Fruit fly (Drosophila melanogaster) whole organism, embryonic: ENCODE data around the gene Tmtc4.
A peak's percentile ranks its signal among the peaks of the same experiment; 100 is the strongest.

Experiments
- Blimp-1 ChIP-seq: fragments of 200-800 bp; sonication (Bioruptor generic); optimal IDR thresholded peaks from 3 replicates; lab custom pipeline; 2018; ENCODE audit warnings: missing biosample characterization, missing genetic modification characterization, mild to moderate bottlenecking, moderate library complexity, missing genetic modification reagents
- CG10431 ChIP-seq: fragments of 200-800 bp; sonication (Bioruptor generic); optimal IDR thresholded peaks from 3 replicates; lab custom pipeline; 2018; ENCODE audit warnings: missing biosample characterization, mild to moderate bottlenecking, missing genetic modification characterization
- CG10462 ChIP-seq: fragments of 200-800 bp; sonication (Bioruptor generic); optimal IDR thresholded peaks from 2 replicates; lab custom pipeline; 2016; ENCODE audit warnings: missing biosample characterization, missing genetic modification characterization
- CG10543 ChIP-seq: fragments of 200-800 bp; sonication (Bioruptor generic); optimal IDR thresholded peaks from 3 replicates; lab custom pipeline; 2017; ENCODE audit warnings: missing biosample characterization, mild to moderate bottlenecking, missing genetic modification characterization, moderate library complexity
- CG10979 ChIP-seq: fragments of 200-800 bp; sonication (Bioruptor generic); optimal IDR thresholded peaks from 2 replicates; lab custom pipeline; 2018; ENCODE audit warnings: missing biosample characterization, mild to moderate bottlenecking, missing genetic modification characterization, moderate library complexity
- CG11560 ChIP-seq: fragments of 200-800 bp; sonication (Bioruptor generic); IDR thresholded peaks from 3 replicates; pipeline ENCODE4 v1.3.6; 2022; ENCODE audit warnings: missing biosample characterization, missing genetic modification characterization
- CG16815 ChIP-seq: fragments of 200-800 bp; sonication (Bioruptor generic); optimal IDR thresholded peaks from 3 replicates; lab custom pipeline; 2017; ENCODE audit warnings: missing biosample characterization, mild to moderate bottlenecking, missing genetic modification characterization
- CG17568 ChIP-seq: fragments of 200-800 bp; sonication (Bioruptor generic); optimal IDR thresholded peaks from 2 replicates; lab custom pipeline; 2018; ENCODE audit warnings: missing biosample characterization, mild to moderate bottlenecking, missing genetic modification characterization, moderate library complexity
- CG17612 ChIP-seq: fragments of 200-800 bp; sonication (Bioruptor generic); IDR thresholded peaks from 2 replicates; pipeline ENCODE4 v1.3.6; 2022; ENCODE audit warnings: missing biosample characterization, missing genetic modification characterization
- CG2129 ChIP-seq: fragments of 200-800 bp; sonication (Bioruptor generic); IDR thresholded peaks from 2 replicates; pipeline ENCODE4 v1.3.6; 2022; ENCODE audit warnings: missing biosample characterization, missing genetic modification characterization; ENCODE audit not compliant: partially characterized antibody
- CG32532 ChIP-seq: fragments of 200-800 bp; sonication (Bioruptor generic); IDR thresholded peaks from 2 replicates; pipeline ENCODE4 v1.3.6; 2022; ENCODE audit warnings: missing biosample characterization, missing genetic modification characterization
- CG34422 ChIP-seq: fragments of 200-800 bp; sonication (Bioruptor generic); IDR thresholded peaks from 3 replicates; pipeline ENCODE4 v1.3.6; 2022; ENCODE audit warnings: missing biosample characterization, missing genetic modification characterization
- CG4360 ChIP-seq: fragments of 200-800 bp; sonication (Bioruptor generic); IDR thresholded peaks from 2 replicates; pipeline ENCODE4 v1.3.6; 2022; ENCODE audit warnings: missing biosample characterization, missing genetic modification characterization
- CG4820 ChIP-seq: fragments of 200-800 bp; sonication (Bioruptor generic); optimal IDR thresholded peaks from 3 replicates; lab custom pipeline; 2016; ENCODE audit warnings: missing biosample characterization, missing genetic modification characterization
- CG8290 ChIP-seq, 3 experiments: fragments of 200-800 bp; sonication (Bioruptor generic); optimal IDR thresholded peaks; 2 replicates each; lab custom pipeline; 2016 to 2019; ENCODE audit warnings: missing biosample characterization in 3 of 3, missing genetic modification characterization in 3 of 3, mild to moderate bottlenecking in 2 of 3, moderate library complexity in 1 of 3
- CG8359 ChIP-seq: fragments of 200-800 bp; sonication (Bioruptor generic); optimal IDR thresholded peaks from 2 replicates; lab custom pipeline; 2017; ENCODE audit warnings: missing biosample characterization, mild to moderate bottlenecking, missing genetic modification characterization, borderline replicate concordance
- CG8478 ChIP-seq: fragments of >200 bp; optimal IDR thresholded peaks from 2 replicates; lab custom pipeline; 2018
- CG8944 ChIP-seq: fragments of 200-800 bp; sonication (Bioruptor generic); optimal IDR thresholded peaks from 3 replicates; lab custom pipeline; 2016; ENCODE audit warnings: missing biosample characterization, missing genetic modification characterization
- CoRest ChIP-seq: fragments of 200-800 bp; sonication (Bioruptor generic); optimal IDR thresholded peaks from 3 replicates; lab custom pipeline; 2018; ENCODE audit warnings: missing biosample characterization, mild to moderate bottlenecking, missing genetic modification characterization, moderate library complexity
- Dad ChIP-seq: fragments of 200-800 bp; sonication (Bioruptor generic); optimal IDR thresholded peaks from 3 replicates; lab custom pipeline; 2016; ENCODE audit warnings: missing biosample characterization, missing genetic modification characterization
- Drgx ChIP-seq: fragments of 200-800 bp; sonication (Bioruptor generic); IDR thresholded peaks from 2 replicates; pipeline ENCODE4 v1.3.6; 2022; ENCODE audit warnings: missing biosample characterization, missing genetic modification characterization
- Fer2 ChIP-seq: fragments of 200-800 bp; sonication (Bioruptor generic); optimal IDR thresholded peaks from 2 replicates; lab custom pipeline; 2018; ENCODE audit warnings: missing biosample characterization, mild to moderate bottlenecking, missing genetic modification characterization, moderate library complexity
- HLH3B ChIP-seq: fragments of 200-800 bp; sonication (Bioruptor generic); IDR thresholded peaks from 2 replicates; pipeline ENCODE4 v1.3.6; 2022; ENCODE audit warnings: missing biosample characterization, missing genetic modification characterization
- HLH4C ChIP-seq: fragments of 200-800 bp; sonication (Bioruptor generic); IDR thresholded peaks from 3 replicates; pipeline ENCODE4 v1.3.6; 2022; ENCODE audit warnings: missing biosample characterization, missing genetic modification characterization; ENCODE audit not compliant: partially characterized antibody
- Hmr ChIP-seq: fragments of 200-800 bp; sonication (Bioruptor generic); optimal IDR thresholded peaks from 3 replicates; lab custom pipeline; 2017; ENCODE audit warnings: mild to moderate bottlenecking, missing biosample characterization, missing genetic modification reagents, missing genetic modification characterization
- Hr78 ChIP-seq, 2 experiments: fragments of 200-800 bp in 1 of 2; fragments of >200 bp in 1 of 2; sonication (Bioruptor generic) in 1 of 2; optimal IDR thresholded peaks; 2 replicates each; lab custom pipeline; 2017 to 2019; ENCODE audit warnings: missing biosample characterization in 2 of 2, missing genetic modification characterization in 2 of 2, mild to moderate bottlenecking in 1 of 2, moderate library complexity in 1 of 2
- MBD-R2 ChIP-seq: fragments of 200-800 bp; sonication (Bioruptor generic); IDR thresholded peaks from 2 replicates; pipeline ENCODE4 v1.3.6; 2022; ENCODE audit warnings: missing biosample characterization, missing genetic modification characterization
- NFAT ChIP-seq: fragments of 200-800 bp; sonication (Bioruptor generic); IDR thresholded peaks from 2 replicates; pipeline ENCODE4 v1.3.6; 2022; ENCODE audit warnings: missing biosample characterization, missing genetic modification characterization
- Nf-YA ChIP-seq: fragments of 200-800 bp; sonication (Bioruptor generic); IDR thresholded peaks from 2 replicates; pipeline ENCODE4 v1.3.6; 2022; ENCODE audit warnings: missing biosample characterization, missing genetic modification characterization
- Nf-YB ChIP-seq: fragments of 200-800 bp; sonication (Bioruptor generic); optimal IDR thresholded peaks from 3 replicates; lab custom pipeline; 2019; ENCODE audit warnings: missing biosample characterization, mild to moderate bottlenecking, missing genetic modification characterization, moderate library complexity
- Pdp1 ChIP-seq, 2 experiments: fragments of 200-800 bp; sonication (Bioruptor generic); optimal IDR thresholded peaks; 3 replicates each; lab custom pipeline; 2016; ENCODE audit warnings: missing biosample characterization in 2 of 2, missing genetic modification characterization in 2 of 2, mild to moderate bottlenecking in 1 of 2, moderate library complexity in 1 of 2
- ci ChIP-seq: fragments of 200-800 bp; sonication (Bioruptor generic); IDR thresholded peaks from 3 replicates; pipeline ENCODE4 v1.3.6; 2022; ENCODE audit warnings: missing biosample characterization, missing genetic modification characterization
- croc ChIP-seq: fragments of 200-800 bp; sonication (Bioruptor generic); conservative IDR thresholded peaks from 3 replicates; pipeline ENCODE4 v1.3.6; 2022; ENCODE audit warnings: missing biosample characterization, missing genetic modification characterization
- crol ChIP-seq: fragments of 200-800 bp; sonication (Bioruptor generic); IDR thresholded peaks from 2 replicates; pipeline ENCODE4 v1.3.6; 2022; ENCODE audit warnings: missing biosample characterization, missing genetic modification characterization
- ems ChIP-seq: fragments of 200-800 bp; sonication (Bioruptor generic); optimal IDR thresholded peaks from 3 replicates; lab custom pipeline; 2016; ENCODE audit warnings: missing biosample characterization, missing genetic modification characterization
- klu ChIP-seq: fragments of 200-800 bp; sonication (Bioruptor generic); IDR thresholded peaks from 2 replicates; pipeline ENCODE4 v1.3.6; 2022; ENCODE audit warnings: missing biosample characterization, missing genetic modification characterization
- nerfin-1 ChIP-seq: fragments of 200-800 bp; sonication (Bioruptor generic); optimal IDR thresholded peaks from 3 replicates; lab custom pipeline; 2019; ENCODE audit warnings: missing biosample characterization, mild to moderate bottlenecking, missing genetic modification characterization, moderate library complexity
- ro ChIP-seq: fragments of 200-800 bp; sonication (Bioruptor generic); IDR thresholded peaks from 2 replicates; pipeline ENCODE4 v1.3.6; 2022; ENCODE audit warnings: missing biosample characterization, missing genetic modification characterization
- shn ChIP-seq: fragments of 200-800 bp; sonication (Bioruptor generic); optimal IDR thresholded peaks from 3 replicates; lab custom pipeline; 2016; ENCODE audit warnings: missing biosample characterization, missing genetic modification characterization
- stc ChIP-seq: fragments of 200-800 bp; sonication (Bioruptor generic); IDR thresholded peaks from 2 replicates; pipeline ENCODE4 v1.3.6; 2022; ENCODE audit warnings: missing biosample characterization, missing genetic modification characterization
- tna ChIP-seq: fragments of 200-800 bp; sonication (Bioruptor generic); IDR thresholded peaks from 2 replicates; pipeline ENCODE4 v1.3.6; 2022; ENCODE audit warnings: missing biosample characterization, missing genetic modification characterization; ENCODE audit not compliant: partially characterized antibody
- vnd ChIP-seq: fragments of 200-800 bp; sonication (Bioruptor generic); IDR thresholded peaks from 3 replicates; pipeline ENCODE4 v1.3.6; 2022; ENCODE audit warnings: missing biosample characterization, missing genetic modification characterization; ENCODE audit not compliant: partially characterized antibody
- vvl ChIP-seq: fragments of 200-800 bp; sonication (Bioruptor generic); IDR thresholded peaks from 2 replicates; pipeline ENCODE4 v1.3.6; 2022; ENCODE audit warnings: missing biosample characterization, missing genetic modification characterization
- z ChIP-seq: fragments of 200-800 bp; sonication (Bioruptor generic); IDR thresholded peaks from 3 replicates; pipeline ENCODE4 v1.3.6; 2022; ENCODE audit warnings: missing biosample characterization, missing genetic modification characterization

Gene Tmtc4

DNA sequence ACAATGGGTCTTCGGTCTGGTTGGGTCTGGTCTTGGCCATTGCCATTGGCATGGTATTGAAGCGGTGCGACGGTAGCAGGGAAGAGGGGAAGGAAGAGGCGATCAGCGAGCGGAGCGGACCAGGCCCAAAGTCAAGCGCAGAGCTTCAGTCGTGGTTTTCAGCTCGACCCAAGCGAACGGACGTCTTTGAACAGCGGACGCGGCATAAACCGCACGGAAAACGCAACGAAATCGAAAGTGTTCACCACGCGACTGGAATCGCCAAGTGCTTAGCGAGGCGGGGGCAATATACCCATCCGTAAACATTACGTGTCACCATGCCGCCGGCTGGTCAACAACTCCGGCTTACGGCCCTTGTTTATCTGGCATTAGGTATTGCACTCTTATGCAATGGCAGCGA lies 34.7 kb upstream of the Tmtc4 start, which contains the start of gene CG14866:
Gene CG14866 (plus strand): TSS at position 146 of the 400 bp plus-strand sequence.
- TF ChIP-seq CG34422 (peak; percentile 29; the same call in 1 of the 3 replicates), ems (GFP tag; lab: Kevin White, UChicago) (no peak), Drgx (GFP tag; lab: Robert Waterston, UW) (0 out of 2 replicates have a peak, but pooled peaks have one; percentile 2), CG10543 (GFP tag; lab: Kevin White, UChicago) (peak; percentile 14), CG16815 (GFP tag; lab: Kevin White, UChicago) (no peak), NFAT (no peak), CG2129 (GFP tag; lab: Robert Waterston, UW) (no peak), crol (GFP tag; lab: Robert Waterston, UW) (peak; percentile 41; the same call in 1 of the 2 replicates), croc (no peak), vnd (GFP tag; lab: Robert Waterston, UW) (no peak), Hr78 (GFP tag; optimal IDR thresholded peaks at IDR 0.05; lab: Kevin White, UChicago) (no peak), CG11560 (no peak), CG4360 (GFP tag; lab: Robert Waterston, UW) (0 out of 2 replicates have a peak, but pooled peaks have one; percentile 25), Pdp1 (GFP tag; optimal IDR thresholded peaks at IDR 0.05; lab: Kevin White, UChicago) (peak in 1 of 2 experiments; percentile 15), stc (GFP tag; lab: Robert Waterston, UW) (0 out of 2 replicates have a peak, but pooled peaks have one; percentile 6), CG32532 (0 out of 2 replicates have a peak, but pooled peaks have one; percentile 12), shn (GFP tag; lab: Kevin White, UChicago) (no peak), tna (GFP tag; lab: Robert Waterston, UW) (no peak), CG8290 (GFP tag; optimal IDR thresholded peaks at IDR 0.05; lab: Kevin White, UChicago) (no peak), CG8290 (tag; optimal IDR thresholded peaks at IDR 0.05; lab: Kevin White, UChicago) (no peak), Nf-YA (0 out of 2 replicates have a peak, but pooled peaks have one; percentile 7), Fer2 (tag; lab: Kevin White, UChicago) (no peak), Nf-YB (GFP tag; lab: Kevin White, UChicago) (no peak), CG17568 (GFP tag; lab: Kevin White, UChicago) (no peak), CG10979 (no peak), MBD-R2 (GFP tag; lab: Robert Waterston, UW) (peak; percentile 12; the same call in 1 of the 2 replicates), klu (no peak), Blimp-1 (peak; percentile 85), HLH4C (GFP tag; lab: Robert Waterston, UW) (0 out of 3 replicates have a peak, but pooled peaks have one; percentile 29), CG8359 (GFP tag; lab: Kevin White, UChicago) (peak; percentile 95), z (GFP tag; lab: Robert Waterston, UW) (no peak), CG17612 (GFP tag; lab: Robert Waterston, UW) (no peak), CG4820 (GFP tag; lab: Kevin White, UChicago) (no peak), ro (GFP tag; lab: Robert Waterston, UW) (no peak), Dad (GFP tag; lab: Kevin White, UChicago) (no peak), nerfin-1 (tag; lab: Kevin White, UChicago) (no peak), HLH3B (GFP tag; lab: Robert Waterston, UW) (peak; percentile 8; the same call in 1 of the 2 replicates), CG10462 (GFP tag; lab: Kevin White, UChicago) (no peak), CG8478 (lab: Kevin White, UChicago) (no peak), Hmr (no peak), CG8944 (GFP tag; lab: Kevin White, UChicago) (no peak), CoRest (tag; lab: Kevin White, UChicago) (no peak), ci (0 out of 3 replicates have a peak, but pooled peaks have one; percentile 15), vvl (GFP tag; lab: Robert Waterston, UW) (0 out of 2 replicates have a peak, but pooled peaks have one; percentile 13), CG10431 (no peak)
